Fruit fly (Drosophila melanogaster): Measurements from ENCODE around the gene ERp44.

Gene ERp44

DNA sequence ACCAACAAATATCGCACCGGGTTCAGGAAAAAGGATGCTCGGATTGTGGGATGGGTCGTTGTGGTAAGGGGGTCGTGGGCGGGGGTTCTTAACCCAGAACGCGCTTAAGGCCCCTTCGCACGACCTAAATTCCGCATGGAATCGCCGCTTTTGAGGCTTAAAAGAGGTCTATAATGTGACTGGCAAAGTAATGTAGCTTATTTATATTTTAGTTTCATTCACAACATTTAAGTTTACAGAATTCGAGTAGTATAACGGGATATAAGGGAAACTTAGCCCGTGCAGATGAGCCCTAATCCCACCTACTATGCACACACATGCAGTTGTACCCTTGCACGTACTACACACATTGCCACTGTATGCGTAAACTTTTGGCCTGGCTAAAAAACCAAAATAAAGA lies 18.7 kb downstream of the ERp44 start (continued):
- TF ChIP-seq Nf-YB (GFP tag; optimal IDR thresholded peaks at IDR 0.05) (peak; percentile 72), CG16779 (GFP tag; IDR thresholded peaks at IDR 0.05) (0 out of 2 replicates have a peak, but pooled peaks have one; percentile 62), CG4424 (GFP tag; optimal IDR thresholded peaks at IDR 0.05) (peak; percentile 81), CG14860 (GFP tag; IDR thresholded peaks at IDR 0.05; ENCODE audit: partially characterized antibody) (no peak), Bdp1 (GFP tag; optimal IDR thresholded peaks at IDR 0.05) (peak; percentile 40), zfh2 (GFP tag; optimal IDR thresholded peaks at IDR 0.05) (no peak), MTF-1 (GFP tag; optimal IDR thresholded peaks at IDR 0.05; ENCODE audit: borderline replicate concordance) (peak; percentile 83), CG9876 (GFP tag; optimal IDR thresholded peaks at IDR 0.05) (no peak), crc (GFP tag; optimal IDR thresholded peaks at IDR 0.05) (peak; percentile 24), run (tag; optimal IDR thresholded peaks at IDR 0.05) (no peak), CG31388 (GFP tag; optimal IDR thresholded peaks at IDR 0.05) (no peak), CG8388 (GFP tag; optimal IDR thresholded peaks at IDR 0.05) (peak; percentile 88), onecut (GFP tag; IDR thresholded peaks at IDR 0.05) (peak; percentile 37), CG13424 (tag; optimal IDR thresholded peaks at IDR 0.05) (peak; percentile 91), dm (GFP tag; optimal IDR thresholded peaks at IDR 0.05) (no peak), sc (optimal IDR thresholded peaks at IDR 0.05) (no peak), sc (GFP tag; optimal IDR thresholded peaks at IDR 0.05) (peak; percentile 68), gsb (GFP tag; IDR thresholded peaks at IDR 0.05) (peak; percentile 70), Med (GFP tag) (peak; percentile 94), gcm (GFP tag; optimal IDR thresholded peaks at IDR 0.05) (peak; percentile 84), CG4730 (GFP tag; IDR thresholded peaks at IDR 0.05) (peak; percentile 68), Hr3 (GFP tag; optimal IDR thresholded peaks at IDR 0.05) (peak; percentile 5), Fer1 (GFP tag; optimal IDR thresholded peaks at IDR 0.05) (peak; percentile 87), Lpt (GFP tag; optimal IDR thresholded peaks at IDR 0.05) (no peak), Fer2 (tag; optimal IDR thresholded peaks at IDR 0.05) (peak; percentile 59), Stat92E (GFP tag; optimal IDR thresholded peaks at IDR 0.05) (peak in 1 of 3 experiments; percentile 61), emc (GFP tag; optimal IDR thresholded peaks at IDR 0.05) (no peak), CG14710 (tag; optimal IDR thresholded peaks at IDR 0.05) (peak; percentile 91), CG2875 (GFP tag; optimal IDR thresholded peaks at IDR 0.05) (peak; percentile 91), CG31441 (GFP tag; IDR thresholded peaks at IDR 0.05) (peak; percentile 60), H15 (GFP tag; IDR thresholded peaks at IDR 0.05) (peak; percentile 67; the same call in 2 of the 3 replicates), Sry-δ (GFP tag; optimal IDR thresholded peaks at IDR 0.05) (no peak), CG12219 (GFP tag; optimal IDR thresholded peaks at IDR 0.05) (peak; percentile 87), CG15696 (tag; optimal IDR thresholded peaks at IDR 0.05) (peak; percentile 91), CoRest (tag; optimal IDR thresholded peaks at IDR 0.05) (peak; percentile 80), MESR4 (GFP tag; optimal IDR thresholded peaks at IDR 0.05) (peak; percentile 7), C15 (GFP tag; IDR thresholded peaks at IDR 0.05) (peak; percentile 56; the same call in 1 of the 3 replicates), CG2889 (GFP tag; IDR thresholded peaks at IDR 0.05) (peak; percentile 72; the same call in 2 of the 3 replicates), CG32767 (GFP tag; IDR thresholded peaks at IDR 0.05) (peak; percentile 66), CG11247 (GFP tag; IDR thresholded peaks at IDR 0.05) (peak; percentile 72), Eip74EF (GFP tag; optimal IDR thresholded peaks at IDR 0.05) (peak in 1 of 2 experiments; percentile 79), sqz (GFP tag; optimal IDR thresholded peaks at IDR 0.05) (peak; percentile 77), br (optimal IDR thresholded peaks at IDR 0.05) (no peak), CG11398 (GFP tag; optimal IDR thresholded peaks at IDR 0.05) (peak; percentile 18), hth (optimal IDR thresholded peaks at IDR 0.05) (no peak), zf30C (GFP tag; optimal IDR thresholded peaks at IDR 0.05) (no peak), CG13123 (GFP tag; optimal IDR thresholded peaks at IDR 0.05) (no peak), Optix (GFP tag; IDR thresholded peaks at IDR 0.05) (peak; percentile 76), jigr1 (GFP tag; IDR thresholded peaks at IDR 0.05) (peak; percentile 60; the same call in 2 of the 3 replicates), CG4707 (GFP tag; optimal IDR thresholded peaks at IDR 0.05) (peak; percentile 81), gce (GFP tag; IDR thresholded peaks at IDR 0.05) (peak; percentile 84)

Measured in whole organism, embryonic.